Worm (Caenorhabditis elegans): ENCODE data around the gene meg-2.

DNA sequence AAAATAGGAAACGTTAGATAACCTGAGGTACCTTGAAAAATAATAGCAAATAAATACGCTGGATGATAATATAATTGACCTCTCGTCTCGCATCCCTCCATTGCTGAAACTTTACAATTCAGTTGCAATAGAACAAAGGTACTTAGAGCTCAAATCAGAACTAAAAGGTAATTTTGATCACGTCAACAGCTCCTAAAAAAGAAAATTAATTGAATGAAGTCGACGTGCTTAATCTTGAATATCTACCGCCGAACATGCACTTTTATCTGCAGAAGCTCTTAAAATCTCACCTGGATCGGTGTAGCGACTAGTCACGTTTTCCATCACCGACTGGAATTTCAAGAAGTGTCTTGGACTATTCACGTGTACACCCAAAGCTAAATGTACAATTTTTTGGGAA lies 22.6 kb downstream of the meg-2 start, which contains the start of gene sra-39:
- TF ChIP-seq F22D6.2 (tag; optimal IDR thresholded peaks at IDR 0.05) = no peak
- TF ChIP-seq lin-54 (GFP tag; optimal IDR thresholded peaks at IDR 0.05) = no peak
- no peak for TF ChIP-seq dpl-1 (GFP tag; optimal IDR thresholded peaks at IDR 0.05)
- TF ChIP-seq tbp1 (GFP tag; optimal IDR thresholded peaks at IDR 0.05) = no peak

All from whole organism, young adult.